Fruit fly (Drosophila melanogaster) Kc167 (cell line): ENCODE data around the gene CG3819.

Source experiments
- Myc ChIP-seq: fragments of >200 bp; optimal IDR thresholded peaks from 2 replicates; lab custom pipeline; 2017; ENCODE audit warnings: missing external identifiers
- Sin3A ChIP-seq: fragments of >200 bp; optimal IDR thresholded peaks from 2 replicates; lab custom pipeline; 2018; ENCODE audit warnings: missing external identifiers
- h ChIP-seq: fragments of >200 bp; optimal IDR thresholded peaks from 3 replicates; lab custom pipeline; 2018; ENCODE audit warnings: missing external identifiers
- insv ChIP-seq: fragments of >200 bp; optimal IDR thresholded peaks from 3 replicates; lab custom pipeline; 2018; ENCODE audit warnings: missing external identifiers
- psq ChIP-seq: fragments of >200 bp; optimal IDR thresholded peaks from 2 replicates; lab custom pipeline; 2017; ENCODE audit warnings: missing external identifiers
- ttk ChIP-seq: sonication (Bioruptor generic); optimal IDR thresholded peaks from 2 replicates; lab custom pipeline; 2017; ENCODE audit warnings: missing external identifiers

DNA sequence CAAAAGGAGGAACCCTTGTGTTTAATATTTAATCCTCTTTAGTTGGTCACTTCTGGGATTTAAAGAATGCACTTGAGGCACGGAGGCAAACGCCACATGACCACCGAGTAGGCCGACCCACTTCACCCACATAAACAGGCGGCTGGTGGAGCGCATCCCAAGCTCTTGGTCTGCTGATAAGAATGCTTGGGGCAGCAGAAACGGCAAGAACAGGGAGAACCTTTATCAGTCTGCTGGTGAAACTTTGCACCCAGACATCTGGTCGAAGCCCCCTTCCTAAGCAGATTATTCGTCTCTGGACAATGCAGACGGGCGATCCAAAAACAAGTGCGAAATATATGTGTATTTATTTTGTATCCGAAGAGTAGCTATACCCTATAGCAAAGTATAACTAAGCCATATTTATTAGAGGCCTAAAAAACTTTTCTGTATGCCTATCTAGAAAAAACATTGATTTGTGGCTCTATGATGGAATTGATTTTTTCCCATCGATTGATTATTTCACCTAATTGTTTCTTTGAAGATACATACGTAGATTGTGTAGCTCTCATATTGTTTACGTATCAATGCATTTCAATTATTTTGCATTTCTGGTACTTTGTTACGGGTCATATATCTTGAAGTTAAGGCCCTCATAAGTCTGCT lies 32.6 kb downstream of the CG3819 start:
- no peak for TF ChIP-seq psq
- no peak for TF ChIP-seq h (lab: Kevin White, UChicago)
- no peak for TF ChIP-seq Sin3A
- TF ChIP-seq Myc (lab: Kevin White, UChicago) = no peak
- TF ChIP-seq insv (lab: Kevin White, UChicago) = no peak
- no peak for TF ChIP-seq ttk
